Fruit fly (Drosophila melanogaster) whole organism, prepupa: ENCODE data around the gene Cpr72Ea.

Source experiments
- CG10631 ChIP-seq: fragments of 200-800 bp; sonication (Bioruptor generic); optimal IDR thresholded peaks from 2 replicates; lab custom pipeline; 2016; ENCODE audit warnings: missing biosample characterization, missing genetic modification characterization
- CG11762 ChIP-seq: fragments of 200-800 bp; sonication (Bioruptor generic); optimal IDR thresholded peaks from 3 replicates; lab custom pipeline; 2016; ENCODE audit warnings: missing biosample characterization, missing genetic modification characterization; ENCODE audit not compliant: insufficient read depth
- CG11902 ChIP-seq: fragments of 200-800 bp; sonication (Bioruptor generic); optimal IDR thresholded peaks from 3 replicates; lab custom pipeline; 2016; ENCODE audit warnings: missing biosample characterization, missing genetic modification characterization
- CG15336 ChIP-seq: fragments of 200-800 bp; sonication (Bioruptor generic); IDR thresholded peaks from 2 replicates; pipeline ENCODE4 v1.3.6; 2022; ENCODE audit warnings: missing biosample characterization, missing genetic modification characterization
- CG3032 ChIP-seq: fragments of 200-800 bp; optimal IDR thresholded peaks from 2 replicates; lab custom pipeline; 2019; ENCODE audit warnings: missing biosample characterization, mild to moderate bottlenecking, missing genetic modification characterization, moderate library complexity
- CG31627 ChIP-seq: fragments of 200-800 bp; sonication (Bioruptor generic); optimal IDR thresholded peaks from 3 replicates; lab custom pipeline; 2016; ENCODE audit warnings: missing biosample characterization, missing genetic modification characterization
- CG32006 ChIP-seq: fragments of 200-800 bp; sonication (Bioruptor generic); optimal IDR thresholded peaks from 3 replicates; lab custom pipeline; 2017; ENCODE audit warnings: missing biosample characterization, mild to moderate bottlenecking, missing genetic modification characterization
- CG34406 ChIP-seq: fragments of 200-800 bp; sonication (Bioruptor generic); optimal IDR thresholded peaks from 3 replicates; lab custom pipeline; 2016; ENCODE audit warnings: missing biosample characterization, missing genetic modification characterization
- CG4318 ChIP-seq: fragments of 200-800 bp; sonication (Bioruptor generic); optimal IDR thresholded peaks from 3 replicates; lab custom pipeline; 2017; ENCODE audit warnings: missing biosample characterization, mild to moderate bottlenecking, missing genetic modification characterization
- CG6792 ChIP-seq: fragments of 200-800 bp; sonication (Bioruptor generic); optimal IDR thresholded peaks from 3 replicates; lab custom pipeline; 2016; ENCODE audit warnings: missing biosample characterization, missing genetic modification characterization
- CG6854 ChIP-seq: fragments of 200-800 bp; sonication (Bioruptor generic); optimal IDR thresholded peaks from 2 replicates; lab custom pipeline; 2017; ENCODE audit warnings: missing biosample characterization, mild to moderate bottlenecking, missing genetic modification characterization
- CG7368 ChIP-seq: fragments of 200-800 bp; sonication (Bioruptor generic); optimal IDR thresholded peaks from 3 replicates; lab custom pipeline; 2016; ENCODE audit warnings: missing biosample characterization, missing genetic modification characterization
- CG8119 ChIP-seq: fragments of 200-800 bp; sonication (Bioruptor generic); IDR thresholded peaks from 3 replicates; pipeline ENCODE4 v1.3.6; 2022; ENCODE audit warnings: missing biosample characterization, missing genetic modification characterization
- CG8632 ChIP-seq: fragments of 200-800 bp; sonication (Bioruptor generic); optimal IDR thresholded peaks from 3 replicates; lab custom pipeline; 2016; ENCODE audit warnings: missing biosample characterization, missing genetic modification characterization
- Eip75B ChIP-seq: fragments of 200-800 bp; sonication (Bioruptor generic); optimal IDR thresholded peaks from 3 replicates; lab custom pipeline; 2016; ENCODE audit warnings: missing biosample characterization, missing genetic modification characterization
- Eip78C ChIP-seq: fragments of 200-800 bp; sonication (Bioruptor generic); peaks from one replicate; lab custom pipeline; 2016; ENCODE audit warnings: missing biosample characterization, missing genetic modification characterization
- Ets21C ChIP-seq: fragments of 200-800 bp; sonication (Bioruptor generic); optimal IDR thresholded peaks from 3 replicates; lab custom pipeline; 2016; ENCODE audit warnings: missing biosample characterization, missing genetic modification characterization
- Ets96B ChIP-seq: fragments of 200-800 bp; optimal IDR thresholded peaks from 2 replicates; lab custom pipeline; 2019; ENCODE audit warnings: missing biosample characterization, mild to moderate bottlenecking, missing genetic modification characterization, moderate library complexity
- Hr38 ChIP-seq: sonication (Bioruptor generic); optimal IDR thresholded peaks from 2 replicates; lab custom pipeline; 2016; ENCODE audit warnings: missing biosample characterization, missing genetic modification characterization
- Hr39 ChIP-seq: fragments of 200-800 bp; sonication (Bioruptor generic); optimal IDR thresholded peaks from 2 replicates; lab custom pipeline; 2016; ENCODE audit warnings: missing biosample characterization, missing genetic modification characterization
- Lpt ChIP-seq: fragments of 200-800 bp; sonication (Bioruptor generic); optimal IDR thresholded peaks from 3 replicates; lab custom pipeline; 2016; ENCODE audit warnings: missing biosample characterization, missing genetic modification characterization
- OdsH ChIP-seq: fragments of 200-800 bp; sonication (Bioruptor generic); optimal IDR thresholded peaks from 3 replicates; lab custom pipeline; 2016; ENCODE audit warnings: missing biosample characterization, missing genetic modification characterization
- Smox ChIP-seq: fragments of 200-800 bp; sonication (Bioruptor generic); optimal IDR thresholded peaks from 3 replicates; lab custom pipeline; 2016; ENCODE audit warnings: missing biosample characterization, missing genetic modification characterization
- Sox102F ChIP-seq: fragments of 200-800 bp; sonication (Bioruptor generic); optimal IDR thresholded peaks from 2 replicates; lab custom pipeline; 2016; ENCODE audit warnings: missing biosample characterization, mild to moderate bottlenecking, missing genetic modification characterization
- Sox14 ChIP-seq: fragments of 200-800 bp; sonication (Bioruptor generic); optimal IDR thresholded peaks from 3 replicates; lab custom pipeline; 2016; ENCODE audit warnings: missing biosample characterization, missing genetic modification characterization
- cyc ChIP-seq: fragments of 200-800 bp; sonication (Bioruptor generic); optimal IDR thresholded peaks from 3 replicates; lab custom pipeline; 2016; ENCODE audit warnings: missing biosample characterization, missing genetic modification characterization
- esn ChIP-seq: fragments of 200-800 bp; sonication (Bioruptor generic); optimal IDR thresholded peaks from 2 replicates; lab custom pipeline; 2016; ENCODE audit warnings: missing biosample characterization, mild to moderate bottlenecking, missing genetic modification characterization, moderate library complexity
- fd59A ChIP-seq: fragments of 200-800 bp; sonication (Bioruptor generic); optimal IDR thresholded peaks from 2 replicates; lab custom pipeline; 2017; ENCODE audit warnings: missing biosample characterization, mild to moderate bottlenecking, missing genetic modification characterization, missing genetic modification reagents
- fd85E ChIP-seq: fragments of 200-800 bp; sonication (Bioruptor generic); optimal IDR thresholded peaks from 3 replicates; lab custom pipeline; 2016; ENCODE audit warnings: missing biosample characterization, missing genetic modification characterization
- fkh ChIP-seq: fragments of 200-800 bp; sonication (Bioruptor generic); optimal IDR thresholded peaks from 3 replicates; lab custom pipeline; 2017; ENCODE audit warnings: missing biosample characterization, mild to moderate bottlenecking, missing genetic modification characterization, moderate library complexity
- lz ChIP-seq: fragments of 200-800 bp; sonication (Bioruptor generic); optimal IDR thresholded peaks from 3 replicates; lab custom pipeline; 2016; ENCODE audit warnings: missing biosample characterization, missing genetic modification characterization
- net ChIP-seq: fragments of 200-800 bp; sonication (Bioruptor generic); optimal IDR thresholded peaks from 3 replicates; lab custom pipeline; 2016; ENCODE audit warnings: missing biosample characterization, missing genetic modification characterization
- pdm3 ChIP-seq: fragments of 200-800 bp; sonication (Bioruptor generic); optimal IDR thresholded peaks from 3 replicates; lab custom pipeline; 2016; ENCODE audit warnings: missing biosample characterization, missing genetic modification characterization
- salr ChIP-seq, 2 experiments: fragments of 200-800 bp; sonication (Bioruptor generic); optimal IDR thresholded peaks; 3 replicates each; lab custom pipeline; 2016 to 2018; ENCODE audit warnings: missing biosample characterization in 2 of 2, missing genetic modification characterization in 2 of 2, mild to moderate bottlenecking in 1 of 2
- spab ChIP-seq: fragments of 200-800 bp; sonication (Bioruptor generic); optimal IDR thresholded peaks from 2 replicates; lab custom pipeline; 2017; ENCODE audit warnings: missing biosample characterization, mild to moderate bottlenecking, missing genetic modification characterization, missing genetic modification reagents
- ss ChIP-seq, 2 experiments: fragments of 200-800 bp; sonication (Bioruptor generic); optimal IDR thresholded peaks; 2 replicates in 1 of 2; 3 replicates in 1 of 2; lab custom pipeline; 2017 to 2018; ENCODE audit warnings: mild to moderate bottlenecking in 2 of 2, missing biosample characterization in 2 of 2, missing genetic modification characterization in 2 of 2, moderate library complexity in 1 of 2
- vri ChIP-seq: fragments of 200-800 bp; sonication (Bioruptor generic); optimal IDR thresholded peaks from 3 replicates; lab custom pipeline; 2016; ENCODE audit warnings: missing biosample characterization, mild to moderate bottlenecking, missing genetic modification characterization

Cpr72Ea gene

dm6 chr3L:16411566-16411965 is 49.2 kb downstream of the Cpr72Ea start, which contains the start of gene fax (continued):
- TF ChIP-seq CG34406 (GFP tag; lab: Kevin White, UChicago), result no peak
- peak; percentile 92 for TF ChIP-seq Eip78C (GFP tag; lab: Kevin White, UChicago)
- peak; percentile 32 for TF ChIP-seq lz (GFP tag; lab: Kevin White, UChicago)
- peak; percentile 18 for TF ChIP-seq Smox (GFP tag; lab: Kevin White, UChicago)
- TF ChIP-seq CG11762 (GFP tag; lab: Kevin White, UChicago), result no peak
- no peak for TF ChIP-seq fd59A (GFP tag; lab: Kevin White, UChicago)
- TF ChIP-seq Sox102F, result no peak
- TF ChIP-seq Lpt, result no peak
- TF ChIP-seq cyc (GFP tag; lab: Kevin White, UChicago), result peak; percentile 7
- TF ChIP-seq Hr39 (GFP tag; lab: Kevin White, UChicago), result no peak
- TF ChIP-seq net (GFP tag; lab: Kevin White, UChicago), result peak; percentile 73
- TF ChIP-seq Hr38 (GFP tag; lab: Kevin White, UChicago), result no peak
- no peak for TF ChIP-seq ss (GFP tag; optimal IDR thresholded peaks at IDR 0.05; lab: Kevin White, UChicago)
- no peak for TF ChIP-seq OdsH (GFP tag; lab: Kevin White, UChicago)
- peak; percentile 36 for TF ChIP-seq Ets96B (tag; lab: Kevin White, UChicago)
- no peak for TF ChIP-seq vri (GFP tag; lab: Kevin White, UChicago)
- TF ChIP-seq CG4318 (GFP tag; lab: Kevin White, UChicago), result no peak
- TF ChIP-seq CG6792 (GFP tag; lab: Kevin White, UChicago), result no peak
- TF ChIP-seq CG31627 (GFP tag; lab: Kevin White, UChicago), result peak; percentile 9
- TF ChIP-seq CG11902 (GFP tag; lab: Kevin White, UChicago), result no peak
- peak; percentile 63 for TF ChIP-seq Eip75B (GFP tag; lab: Kevin White, UChicago)
- TF ChIP-seq fkh (GFP tag; lab: Kevin White, UChicago), result no peak
- TF ChIP-seq CG15336 (GFP tag; lab: Robert Waterston, UW), result peak; percentile 63; the same call in 1 of the 2 replicates
- no peak for TF ChIP-seq CG32006
- peak; percentile 65 for TF ChIP-seq esn (GFP tag; lab: Kevin White, UChicago)
- peak; percentile 14 for TF ChIP-seq fd85E (GFP tag; lab: Kevin White, UChicago)
- TF ChIP-seq Ets21C (GFP tag; lab: Kevin White, UChicago), result no peak
- peak; percentile 47; the same call in 1 of the 3 replicates for TF ChIP-seq CG8119 (GFP tag; lab: Robert Waterston, UW)
- TF ChIP-seq CG10631 (GFP tag; lab: Kevin White, UChicago), result no peak
- TF ChIP-seq CG7368 (GFP tag; lab: Kevin White, UChicago), result peak; percentile 43
- TF ChIP-seq CG6854 (GFP tag; lab: Kevin White, UChicago), result peak; percentile 88

- TF ChIP-seq CG34406 (GFP tag; lab: Kevin White, UChicago), result no peak
- peak; percentile 67 for TF ChIP-seq fkh (GFP tag; lab: Kevin White, UChicago)
- 0 out of 2 replicates have a peak, but pooled peaks have one; percentile 23 for TF ChIP-seq CG15336 (GFP tag; lab: Robert Waterston, UW)
- TF ChIP-seq lz (GFP tag; lab: Kevin White, UChicago), result peak; percentile 47
- no peak for TF ChIP-seq fd59A (GFP tag; lab: Kevin White, UChicago)
- TF ChIP-seq spab (GFP tag; lab: Kevin White, UChicago), result no peak
- TF ChIP-seq CG31627 (GFP tag; lab: Kevin White, UChicago), result peak; percentile 46
- TF ChIP-seq Hr39 (GFP tag; lab: Kevin White, UChicago), result peak; percentile 37
- TF ChIP-seq CG3032 (tag; lab: Kevin White, UChicago), result peak; percentile 8
- TF ChIP-seq Eip75B (GFP tag; lab: Kevin White, UChicago), result no peak
- no peak for TF ChIP-seq net (GFP tag; lab: Kevin White, UChicago)
- peak; percentile 44 for TF ChIP-seq cyc (GFP tag; lab: Kevin White, UChicago)
- no peak for TF ChIP-seq pdm3 (GFP tag; lab: Kevin White, UChicago)
- peak; percentile 39 for TF ChIP-seq esn (GFP tag; lab: Kevin White, UChicago)
- TF ChIP-seq ss (GFP tag; optimal IDR thresholded peaks at IDR 0.05; lab: Kevin White, UChicago), result no peak
- no peak for TF ChIP-seq CG10631 (GFP tag; lab: Kevin White, UChicago)
- TF ChIP-seq CG8119 (GFP tag; lab: Robert Waterston, UW), result no peak
- no peak for TF ChIP-seq Eip78C (GFP tag; lab: Kevin White, UChicago)
- peak; percentile 87 for TF ChIP-seq Sox14
- TF ChIP-seq salr (GFP tag; optimal IDR thresholded peaks at IDR 0.05; lab: Kevin White, UChicago), result no peak
- no peak for TF ChIP-seq CG8632 (GFP tag; lab: Kevin White, UChicago)
Observed at dm6 chr3L:16412394-16412950, 50.1 kb downstream of the Cpr72Ea start, which contains the start of gene Serinc. TSS of gene Serinc (plus strand) at chr3L:16412722.
